Worm (Caenorhabditis elegans): ENCODE results near the gene tbc-8.

DNA sequence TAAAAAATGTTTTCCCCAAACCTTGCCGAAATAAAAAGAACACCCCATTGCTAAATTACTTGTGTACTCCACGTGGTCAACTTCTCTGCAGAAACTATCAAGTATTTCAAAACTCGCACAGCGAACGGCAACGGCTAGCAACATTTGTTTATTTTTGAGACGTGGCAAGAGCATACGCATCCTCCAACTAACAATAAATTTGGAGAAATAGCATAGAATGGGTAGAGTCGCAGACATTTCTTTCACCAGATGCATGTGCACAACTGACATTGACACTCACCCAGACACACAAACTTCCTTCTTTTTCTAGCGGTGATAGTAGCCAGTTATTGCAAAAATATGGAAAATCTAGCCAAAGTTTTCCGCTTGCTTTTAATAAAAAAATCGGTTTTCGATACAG lies 14.9 kb downstream of the tbc-8 start:
- TF ChIP-seq daf-8 (GFP tag; IDR thresholded peaks at IDR 0.05) (no peak), fkh-10 (GFP tag; optimal IDR thresholded peaks at IDR 0.05) (no peak), fos-1 (tag; optimal IDR thresholded peaks at IDR 0.05) (no peak), ces-1 (GFP tag; optimal IDR thresholded peaks at IDR 0.05) (no peak), lin-13 (GFP tag; optimal IDR thresholded peaks at IDR 0.05) (no peak), vab-7 (GFP tag; IDR thresholded peaks at IDR 0.05) (no peak), ceh-82 (tag; optimal IDR thresholded peaks at IDR 0.05) (no peak), spr-3 (GFP tag; optimal IDR thresholded peaks at IDR 0.05) (no peak), dmd-6 (GFP tag; IDR thresholded peaks at IDR 0.05) (no peak), unc-130 (GFP tag; optimal IDR thresholded peaks at IDR 0.05) (no peak), lsy-2 (tag; optimal IDR thresholded peaks at IDR 0.05) (no peak), nhr-76 (tag; optimal IDR thresholded peaks at IDR 0.05) (no peak), nhr-25 (tag; optimal IDR thresholded peaks at IDR 0.05; ENCODE audit: borderline replicate concordance, insufficient read depth) (no peak)

All from whole organism, L4 larva.